Fruit fly (Drosophila melanogaster) whole organism, embryonic: ENCODE data around the gene CG43175.
A peak's percentile ranks its signal among the peaks of the same experiment; 100 is the strongest.

Source experiments
- ATbp ChIP-seq: fragments of 200-800 bp; sonication (Bioruptor generic); optimal IDR thresholded peaks from 2 replicates; lab custom pipeline; 2017; ENCODE audit warnings: missing biosample characterization, mild to moderate bottlenecking, missing genetic modification characterization, missing genetic modification reagents
- Awh ChIP-seq: fragments of 200-800 bp; sonication (Bioruptor generic); IDR thresholded peaks from 2 replicates; pipeline ENCODE4, ENCODE4 v1.3.6; 2022; ENCODE audit warnings: missing biosample characterization, missing genetic modification characterization
- CG10267 ChIP-seq: fragments of 200-800 bp; sonication (Bioruptor generic); optimal IDR thresholded peaks from 2 replicates; lab custom pipeline; 2018; ENCODE audit warnings: missing biosample characterization, mild to moderate bottlenecking, missing genetic modification characterization, moderate library complexity
- CG12155 ChIP-seq: fragments of 200-800 bp; sonication (Bioruptor generic); optimal IDR thresholded peaks from 3 replicates; lab custom pipeline; 2016; ENCODE audit warnings: missing biosample characterization, missing genetic modification characterization
- CG12299 ChIP-seq: fragments of 200-800 bp; sonication (Bioruptor generic); optimal IDR thresholded peaks from 2 replicates; lab custom pipeline; 2018; ENCODE audit warnings: missing biosample characterization, mild to moderate bottlenecking, missing genetic modification characterization
- CG14710 ChIP-seq: fragments of 200-800 bp; sonication (Bioruptor generic); optimal IDR thresholded peaks from 3 replicates; lab custom pipeline; 2019; ENCODE audit warnings: missing biosample characterization, mild to moderate bottlenecking, missing genetic modification characterization, moderate library complexity
- CG14965 ChIP-seq: fragments of 200-800 bp; sonication (Bioruptor generic); optimal IDR thresholded peaks from 2 replicates; lab custom pipeline; 2016; ENCODE audit warnings: missing biosample characterization, missing genetic modification characterization, borderline replicate concordance
- CG1529 ChIP-seq: fragments of 200-800 bp; sonication (Bioruptor generic); optimal IDR thresholded peaks from 3 replicates; lab custom pipeline; 2018; ENCODE audit warnings: missing biosample characterization, missing genetic modification characterization
- CG1603 ChIP-seq: fragments of 200-800 bp; sonication (Bioruptor generic); optimal IDR thresholded peaks from 2 replicates; lab custom pipeline; 2019; ENCODE audit warnings: missing biosample characterization, mild to moderate bottlenecking, missing genetic modification characterization, moderate library complexity
- CG17361 ChIP-seq: fragments of 200-800 bp; sonication (Bioruptor generic); IDR thresholded peaks from 3 replicates; pipeline ENCODE4 v1.3.6; 2022; ENCODE audit warnings: missing biosample characterization, missing genetic modification characterization
- CG18262 ChIP-seq: fragments of 200-800 bp; optimal IDR thresholded peaks from 3 replicates; lab custom pipeline; 2019; ENCODE audit warnings: missing biosample characterization, mild to moderate bottlenecking, missing genetic modification characterization, moderate library complexity
- CG18599 ChIP-seq: fragments of 200-800 bp; sonication (Bioruptor generic); optimal IDR thresholded peaks from 3 replicates; lab custom pipeline; 2017; ENCODE audit warnings: missing biosample characterization, missing genetic modification characterization, mild to moderate bottlenecking, moderate library complexity, missing genetic modification reagents
- CG18619 ChIP-seq: fragments of 200-800 bp; sonication (Bioruptor generic); optimal IDR thresholded peaks from 3 replicates; lab custom pipeline; 2017; ENCODE audit warnings: missing biosample characterization, mild to moderate bottlenecking, missing genetic modification characterization
- CG2678 ChIP-seq: fragments of 200-800 bp; sonication (Bioruptor generic); optimal IDR thresholded peaks from 3 replicates; lab custom pipeline; 2019; ENCODE audit warnings: missing biosample characterization, mild to moderate bottlenecking, missing genetic modification characterization, moderate library complexity
- CG2875 ChIP-seq: fragments of 200-800 bp; sonication (Bioruptor generic); optimal IDR thresholded peaks from 2 replicates; lab custom pipeline; 2017; ENCODE audit warnings: missing biosample characterization, mild to moderate bottlenecking, missing genetic modification characterization, missing genetic modification reagents
- CG32767 ChIP-seq: fragments of 200-800 bp; sonication (Bioruptor generic); IDR thresholded peaks from 2 replicates; pipeline ENCODE4 v1.3.6; 2022; ENCODE audit warnings: missing biosample characterization, missing genetic modification characterization
- CG3726 ChIP-seq: fragments of 200-800 bp; sonication (Bioruptor generic); IDR thresholded peaks from 3 replicates; pipeline ENCODE4, ENCODE4 v1.3.6; 2022; ENCODE audit warnings: missing biosample characterization, missing genetic modification characterization
- CG6272 ChIP-seq: fragments of 200-800 bp; sonication (Bioruptor generic); IDR thresholded peaks from 2 replicates; pipeline ENCODE4 v1.3.6; 2022; ENCODE audit warnings: missing biosample characterization, missing genetic modification characterization
- CG6854 ChIP-seq: fragments of 200-800 bp; sonication (Bioruptor generic); optimal IDR thresholded peaks from 3 replicates; lab custom pipeline; 2017; ENCODE audit warnings: missing biosample characterization, mild to moderate bottlenecking, missing genetic modification characterization
- CG7556 ChIP-seq: fragments of 200-800 bp; sonication (Bioruptor generic); optimal IDR thresholded peaks from 2 replicates; lab custom pipeline; 2017; ENCODE audit warnings: missing biosample characterization, mild to moderate bottlenecking, missing genetic modification characterization
- CG8359 ChIP-seq: fragments of 200-800 bp; sonication (Bioruptor generic); optimal IDR thresholded peaks from 2 replicates; lab custom pipeline; 2017; ENCODE audit warnings: missing biosample characterization, mild to moderate bottlenecking, missing genetic modification characterization, borderline replicate concordance
- CG8388 ChIP-seq: fragments of 200-800 bp; sonication (Bioruptor generic); optimal IDR thresholded peaks from 2 replicates; lab custom pipeline; 2019; ENCODE audit warnings: missing biosample characterization, mild to moderate bottlenecking, missing genetic modification characterization, moderate library complexity
- CG9727 ChIP-seq: fragments of 200-800 bp; sonication (Bioruptor generic); optimal IDR thresholded peaks from 3 replicates; lab custom pipeline; 2017; ENCODE audit warnings: missing biosample characterization, mild to moderate bottlenecking, missing genetic modification characterization
- CG9817 ChIP-seq: fragments of 200-800 bp; sonication (Bioruptor generic); optimal IDR thresholded peaks from 2 replicates; lab custom pipeline; 2018; ENCODE audit warnings: missing biosample characterization, mild to moderate bottlenecking, missing genetic modification characterization, moderate library complexity
- Fer2 ChIP-seq: fragments of 200-800 bp; sonication (Bioruptor generic); optimal IDR thresholded peaks from 2 replicates; lab custom pipeline; 2018; ENCODE audit warnings: missing biosample characterization, mild to moderate bottlenecking, missing genetic modification characterization, moderate library complexity
- Gug ChIP-seq: fragments of 200-800 bp; sonication (Bioruptor generic); IDR thresholded peaks from 4 replicates; pipeline ENCODE4 v1.3.6; 2022; ENCODE audit warnings: missing biosample characterization, missing genetic modification characterization
- HLH3B ChIP-seq: fragments of 200-800 bp; sonication (Bioruptor generic); IDR thresholded peaks from 2 replicates; pipeline ENCODE4 v1.3.6; 2022; ENCODE audit warnings: missing biosample characterization, missing genetic modification characterization
- Hr51 ChIP-seq, 2 experiments: fragments of 200-800 bp; sonication (Bioruptor generic); optimal IDR thresholded peaks; 2 replicates in 1 of 2; 3 replicates in 1 of 2; lab custom pipeline; 2016 to 2018; ENCODE audit warnings: missing biosample characterization in 2 of 2, missing genetic modification characterization in 2 of 2, mild to moderate bottlenecking in 1 of 2, moderate library complexity in 1 of 2
- Sin3A ChIP-seq: fragments of >200 bp; optimal IDR thresholded peaks from 2 replicates; lab custom pipeline; 2018
- Xrp1 ChIP-seq: fragments of 200-800 bp; sonication (Bioruptor generic); IDR thresholded peaks from 2 replicates; pipeline ENCODE4 v1.3.6; 2022; ENCODE audit warnings: missing biosample characterization, missing genetic modification characterization
- ap ChIP-seq: fragments of 200-800 bp; sonication (Bioruptor generic); IDR thresholded peaks from 2 replicates; pipeline ENCODE4 v1.3.6; 2022; ENCODE audit warnings: missing biosample characterization, missing genetic modification characterization
- ara ChIP-seq: fragments of 200-800 bp; sonication (Bioruptor generic); IDR thresholded peaks from 2 replicates; pipeline ENCODE4 v1.3.6; 2022; ENCODE audit warnings: missing biosample characterization, missing genetic modification characterization
- az2 ChIP-seq: fragments of 200-800 bp; sonication (Bioruptor generic); optimal IDR thresholded peaks from 3 replicates; lab custom pipeline; 2016; ENCODE audit warnings: missing biosample characterization, missing genetic modification characterization
- crol ChIP-seq: fragments of 200-800 bp; sonication (Bioruptor generic); IDR thresholded peaks from 2 replicates; pipeline ENCODE4 v1.3.6; 2022; ENCODE audit warnings: missing biosample characterization, missing genetic modification characterization
- danr ChIP-seq: fragments of 200-800 bp; sonication (Bioruptor generic); IDR thresholded peaks from 2 replicates; pipeline ENCODE4 v1.3.6; 2022; ENCODE audit warnings: missing biosample characterization, missing genetic modification characterization
- emc ChIP-seq: fragments of 200-800 bp; sonication (Bioruptor generic); optimal IDR thresholded peaks from 2 replicates; lab custom pipeline; 2016; ENCODE audit warnings: missing biosample characterization, missing genetic modification characterization
- ewg ChIP-seq: fragments of 200-800 bp; sonication (Bioruptor generic); optimal IDR thresholded peaks from 3 replicates; lab custom pipeline; 2017; ENCODE audit warnings: mild to moderate bottlenecking, missing biosample characterization, missing genetic modification reagents, missing genetic modification characterization
- gcm ChIP-seq: fragments of 200-800 bp; sonication (Bioruptor generic); optimal IDR thresholded peaks from 2 replicates; lab custom pipeline; 2019; ENCODE audit warnings: missing biosample characterization, mild to moderate bottlenecking, missing genetic modification characterization, moderate library complexity
- ind ChIP-seq: fragments of 200-800 bp; sonication (Bioruptor generic); optimal IDR thresholded peaks from 3 replicates; lab custom pipeline; 2016; ENCODE audit warnings: missing biosample characterization, missing genetic modification characterization
- jigr1 ChIP-seq: fragments of 200-800 bp; sonication (Bioruptor generic); IDR thresholded peaks from 3 replicates; pipeline ENCODE4 v1.3.6; 2022; ENCODE audit warnings: missing biosample characterization, missing genetic modification characterization
- nmo ChIP-seq: fragments of 200-800 bp; sonication (Bioruptor generic); optimal IDR thresholded peaks from 2 replicates; lab custom pipeline; 2018; ENCODE audit warnings: missing biosample characterization, mild to moderate bottlenecking, missing genetic modification characterization, moderate library complexity
- onecut ChIP-seq: fragments of 200-800 bp; sonication (Bioruptor generic); IDR thresholded peaks from 2 replicates; pipeline ENCODE4 v1.3.6; 2022; ENCODE audit warnings: missing biosample characterization, missing genetic modification characterization
- pum ChIP-seq: fragments of 200-800 bp; sonication (Bioruptor generic); optimal IDR thresholded peaks from 2 replicates; lab custom pipeline; 2016; ENCODE audit warnings: missing biosample characterization, missing genetic modification characterization
- row ChIP-seq: fragments of 200-800 bp; sonication (Bioruptor generic); IDR thresholded peaks from 3 replicates; pipeline ENCODE4 v1.3.6; 2022; ENCODE audit warnings: missing biosample characterization, missing genetic modification characterization
- sens ChIP-seq: fragments of 200-800 bp; sonication (Bioruptor generic); peaks from one replicate; lab custom pipeline; 2016; ENCODE audit warnings: missing biosample characterization, missing genetic modification characterization
- trem ChIP-seq: fragments of 200-800 bp; optimal IDR thresholded peaks from 3 replicates; lab custom pipeline; 2019; ENCODE audit warnings: missing biosample characterization, mild to moderate bottlenecking, missing genetic modification characterization, moderate library complexity
- unpg ChIP-seq: fragments of 200-800 bp; sonication (Bioruptor generic); optimal IDR thresholded peaks from 3 replicates; lab custom pipeline; 2018; ENCODE audit warnings: missing biosample characterization, mild to moderate bottlenecking, missing genetic modification characterization, moderate library complexity
- vnd ChIP-seq: fragments of 200-800 bp; sonication (Bioruptor generic); IDR thresholded peaks from 3 replicates; pipeline ENCODE4 v1.3.6; 2022; ENCODE audit warnings: missing biosample characterization, missing genetic modification characterization; ENCODE audit not compliant: partially characterized antibody
- vvl ChIP-seq: fragments of 200-800 bp; sonication (Bioruptor generic); IDR thresholded peaks from 2 replicates; pipeline ENCODE4 v1.3.6; 2022; ENCODE audit warnings: missing biosample characterization, missing genetic modification characterization

CG43175 gene

DNA sequence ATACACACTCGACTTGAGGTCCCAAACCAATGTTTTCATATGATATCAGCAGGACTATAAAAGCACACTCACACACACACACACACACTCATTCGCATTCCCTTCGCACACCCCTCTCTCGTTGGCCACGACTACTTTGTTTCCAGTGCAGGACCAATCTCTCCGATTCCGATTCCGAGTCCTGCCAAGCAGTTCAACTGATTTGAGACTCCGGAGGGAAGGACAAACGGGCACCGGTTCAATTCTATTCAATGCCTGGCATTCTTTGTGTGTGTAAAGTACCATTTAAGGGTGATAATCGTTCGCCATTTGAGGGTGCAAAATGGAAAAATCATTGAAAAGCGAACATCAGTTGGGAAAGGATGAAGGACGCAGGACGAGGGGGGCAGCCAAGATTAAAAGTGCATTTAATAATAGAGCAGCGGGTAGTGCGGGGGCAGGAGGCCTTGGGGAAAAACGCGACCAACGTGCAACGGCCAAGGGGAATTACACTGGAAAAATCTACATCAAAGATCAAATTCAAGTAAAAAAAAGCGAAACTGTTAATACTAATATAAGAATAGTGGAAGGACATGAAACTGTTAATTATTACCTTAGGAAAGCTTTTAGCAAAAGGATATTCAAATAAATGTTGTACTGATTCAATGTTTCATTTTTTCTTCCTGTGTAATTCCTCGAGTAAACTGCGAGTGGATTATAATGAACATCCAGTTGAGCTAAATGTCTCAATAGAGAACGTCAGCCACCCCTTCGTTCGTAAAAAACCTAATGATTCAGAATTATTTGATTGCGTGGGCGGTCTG, 46.7 kb upstream of the CG43175 start (continued):
- TF ChIP-seq ind (GFP tag; lab: Kevin White, UChicago) = peak; percentile 7
- peak; percentile 22 for TF ChIP-seq CG1529 (GFP tag; lab: Kevin White, UChicago)
- peak in 1 of 2 experiments; percentile 56 for TF ChIP-seq Hr51 (GFP tag; optimal IDR thresholded peaks at IDR 0.05; lab: Kevin White, UChicago)
- TF ChIP-seq onecut (GFP tag; lab: Robert Waterston, UW) = peak; percentile 46; the same call in 1 of the 2 replicates
- no peak for TF ChIP-seq CG6272 (GFP tag; lab: Robert Waterston, UW)
- TF ChIP-seq CG18619 = no peak
- TF ChIP-seq CG7556 = peak; percentile 42
- peak; percentile 76 for TF ChIP-seq CG14710 (tag; lab: Kevin White, UChicago)
- peak; percentile 15 for TF ChIP-seq gcm (GFP tag; lab: Kevin White, UChicago)
- peak; percentile 71 for TF ChIP-seq CG2678 (tag; lab: Kevin White, UChicago)
- peak; percentile 55 for TF ChIP-seq az2 (GFP tag; lab: Kevin White, UChicago)
- peak; percentile 27 for TF ChIP-seq pum (GFP tag; lab: Kevin White, UChicago)
- 0 out of 3 replicates have a peak, but pooled peaks have one; percentile 45 for TF ChIP-seq CG3726
- TF ChIP-seq CG18599 (GFP tag; lab: Kevin White, UChicago) = peak; percentile 37
- no peak for TF ChIP-seq vnd (GFP tag; lab: Robert Waterston, UW)
- TF ChIP-seq HLH3B (GFP tag; lab: Robert Waterston, UW) = 0 out of 2 replicates have a peak, but pooled peaks have one; percentile 10
- no peak for TF ChIP-seq Awh (GFP tag; lab: Robert Waterston, UW)
- peak; percentile 69 for TF ChIP-seq CG17361 (GFP tag; lab: Robert Waterston, UW)
- peak; percentile 58 for TF ChIP-seq CG10267 (tag; lab: Kevin White, UChicago)
- peak; percentile 10 for TF ChIP-seq ewg
- peak; percentile 58 for TF ChIP-seq CG9727 (GFP tag; lab: Kevin White, UChicago)
- peak; percentile 30; the same call in 1 of the 2 replicates for TF ChIP-seq ap (GFP tag; lab: Robert Waterston, UW)
- peak; percentile 66 for TF ChIP-seq nmo (GFP tag; lab: Kevin White, UChicago)
- peak; percentile 93 for TF ChIP-seq sens (GFP tag; lab: Kevin White, UChicago)
- TF ChIP-seq CG14965 (GFP tag; lab: Kevin White, UChicago) = no peak
- TF ChIP-seq danr (GFP tag; lab: Robert Waterston, UW) = no peak
- TF ChIP-seq Sin3A (lab: Kevin White, UChicago) = no peak
- TF ChIP-seq CG8388 = peak; percentile 71
- TF ChIP-seq CG8359 (GFP tag; lab: Kevin White, UChicago) = no peak
- TF ChIP-seq unpg (GFP tag; lab: Kevin White, UChicago) = peak; percentile 64
- TF ChIP-seq jigr1 (GFP tag; lab: Robert Waterston, UW) = no peak
- TF ChIP-seq CG9817 (tag; lab: Kevin White, UChicago) = peak; percentile 0
- TF ChIP-seq Fer2 = no peak
- TF ChIP-seq CG32767 = peak; percentile 21; the same call in 1 of the 2 replicates
- TF ChIP-seq CG18262 (tag; lab: Kevin White, UChicago) = peak; percentile 72
- TF ChIP-seq CG1603 = peak; percentile 60
- peak; percentile 32; the same call in 1 of the 2 replicates for TF ChIP-seq vvl (GFP tag; lab: Robert Waterston, UW)
- TF ChIP-seq CG12299 (tag; lab: Kevin White, UChicago) = peak; percentile 4
- peak; percentile 70 for TF ChIP-seq row
- peak; percentile 15 for TF ChIP-seq CG12155 (GFP tag; lab: Kevin White, UChicago)
- TF ChIP-seq CG6854 = no peak
- TF ChIP-seq Xrp1 (GFP tag; lab: Robert Waterston, UW) = peak; percentile 82
- TF ChIP-seq emc (GFP tag; lab: Kevin White, UChicago) = no peak
- TF ChIP-seq ATbp (GFP tag; lab: Kevin White, UChicago) = peak; percentile 8
- TF ChIP-seq ara (GFP tag; lab: Robert Waterston, UW) = peak; percentile 69
- peak; percentile 43 for TF ChIP-seq trem (tag; lab: Kevin White, UChicago)
- peak; percentile 77 for TF ChIP-seq crol (GFP tag; lab: Robert Waterston, UW)
- no peak for TF ChIP-seq Gug
- peak; percentile 20 for TF ChIP-seq CG2875
